Fruit fly (Drosophila melanogaster): ENCODE measurements around the gene Mvd.

- TF ChIP-seq CG8478 (optimal IDR thresholded peaks at IDR 0.05) (no peak), psq (optimal IDR thresholded peaks at IDR 0.05) (no peak), pan (optimal IDR thresholded peaks at IDR 0.05) (no peak), EcR (GFP tag; optimal IDR thresholded peaks at IDR 0.05) (no peak), usp (GFP tag; optimal IDR thresholded peaks at IDR 0.05) (no peak), Dll (optimal IDR thresholded peaks at IDR 0.05) (no peak)
Observed at dm6 chrX:15703720-15704206, 45.2 kb upstream of the Mvd start, which contains the start of the genes Pis and Hap40.

Data from whole organism.